Fruit fly (Drosophila melanogaster): Measurements from ENCODE around the gene CG31816.

DNA sequence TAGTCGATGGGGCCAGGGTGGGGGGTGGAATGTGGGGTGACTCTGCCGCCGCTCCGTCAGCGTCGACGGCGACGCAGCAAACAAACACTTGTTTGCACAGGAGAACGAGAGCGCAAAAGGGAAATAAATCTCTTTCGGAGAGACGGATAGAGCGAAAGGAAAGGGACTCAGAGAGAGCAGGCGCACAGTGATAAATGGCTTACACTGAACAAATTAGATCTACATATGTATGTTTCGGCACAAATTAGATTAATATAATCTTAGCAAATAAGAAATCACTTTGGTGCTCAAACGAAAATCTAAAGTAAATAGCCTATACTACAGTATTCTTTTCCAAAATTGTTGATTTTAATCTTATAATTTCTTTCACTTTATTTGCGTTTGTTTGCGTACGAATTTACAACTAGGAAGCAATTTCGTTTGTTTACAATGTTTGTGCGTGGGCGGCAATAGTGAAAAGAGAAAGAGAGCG, 6.6 kb upstream of the CG31816 start:
- TF ChIP-seq CG9948 (tag; optimal IDR thresholded peaks at IDR 0.05) (peak; percentile 93), fd96Ca (GFP tag; IDR thresholded peaks at IDR 0.05) (peak; percentile 81), CG17806 (tag; optimal IDR thresholded peaks at IDR 0.05) (peak; percentile 96)
